Worm (Caenorhabditis elegans): ENCODE measurements around the gene bre-3.

DNA sequence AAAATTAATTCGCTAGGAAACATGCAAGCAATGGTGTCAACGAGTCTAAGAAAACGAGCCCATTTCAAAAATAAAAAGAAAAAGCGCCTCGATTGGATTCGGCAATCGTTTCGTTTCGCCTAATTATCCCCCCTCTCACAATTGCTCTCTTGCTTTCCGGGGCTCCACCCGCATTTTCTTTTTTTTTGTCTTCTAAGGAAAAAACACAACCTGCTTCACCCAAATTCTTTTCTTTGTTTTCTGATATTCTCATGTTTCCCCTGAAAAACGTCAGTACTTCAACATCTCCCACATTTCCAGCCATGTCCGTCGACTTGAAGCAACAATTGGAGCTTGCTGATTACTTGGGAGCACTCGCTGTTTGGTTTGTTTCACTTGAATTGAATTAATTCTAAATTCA lies 3.2 kb upstream of the bre-3 start, which contains the start of gene nlp-36:
- TF ChIP-seq nhr-27 (tag; optimal IDR thresholded peaks at IDR 0.05) = no peak
- no peak for TF ChIP-seq F57C9.4 (tag; optimal IDR thresholded peaks at IDR 0.05)
